Fruit fly (Drosophila melanogaster) whole organism, pupa: ENCODE measurements around the gene msd1.

Source experiments
- CG12605 ChIP-seq: fragments of 200-800 bp; sonication (Bioruptor generic); IDR thresholded peaks from 2 replicates; pipeline ENCODE4 v1.3.6; 2022; ENCODE audit warnings: missing biosample characterization, missing genetic modification characterization
- CG14655 ChIP-seq: fragments of 200-800 bp; sonication (Bioruptor generic); optimal IDR thresholded peaks from 3 replicates; lab custom pipeline; 2017; ENCODE audit warnings: mild to moderate bottlenecking, missing biosample characterization, missing genetic modification reagents, missing genetic modification characterization
- CG17806 ChIP-seq: fragments of 200-800 bp; sonication (Bioruptor generic); optimal IDR thresholded peaks from 2 replicates; lab custom pipeline; 2018; ENCODE audit warnings: missing biosample characterization, mild to moderate bottlenecking, missing genetic modification characterization, moderate library complexity
- CG8159 ChIP-seq: fragments of 200-800 bp; sonication (Bioruptor generic); optimal IDR thresholded peaks from 3 replicates; lab custom pipeline; 2018; ENCODE audit warnings: missing biosample characterization, mild to moderate bottlenecking, missing genetic modification characterization, moderate library complexity
- EcR ChIP-seq: fragments of 200-800 bp; sonication (Bioruptor generic); optimal IDR thresholded peaks from 3 replicates; lab custom pipeline; 2019; ENCODE audit warnings: missing biosample characterization, missing genetic modification characterization, mild to moderate bottlenecking, moderate library complexity, missing genetic modification reagents
- Pif1A ChIP-seq: fragments of 200-800 bp; sonication (Bioruptor generic); optimal IDR thresholded peaks from 3 replicates; lab custom pipeline; 2016; ENCODE audit warnings: missing biosample characterization, missing genetic modification characterization
- Snoo ChIP-seq: fragments of 200-800 bp; sonication (Bioruptor generic); optimal IDR thresholded peaks from 3 replicates; lab custom pipeline; 2017; ENCODE audit warnings: missing biosample characterization, mild to moderate bottlenecking, missing genetic modification characterization, inconsistent platforms
- fd96Ca ChIP-seq: fragments of 200-800 bp; sonication (Bioruptor generic); IDR thresholded peaks from 3 replicates; pipeline ENCODE4 v1.3.6; 2022; ENCODE audit warnings: missing biosample characterization, missing genetic modification characterization

DNA sequence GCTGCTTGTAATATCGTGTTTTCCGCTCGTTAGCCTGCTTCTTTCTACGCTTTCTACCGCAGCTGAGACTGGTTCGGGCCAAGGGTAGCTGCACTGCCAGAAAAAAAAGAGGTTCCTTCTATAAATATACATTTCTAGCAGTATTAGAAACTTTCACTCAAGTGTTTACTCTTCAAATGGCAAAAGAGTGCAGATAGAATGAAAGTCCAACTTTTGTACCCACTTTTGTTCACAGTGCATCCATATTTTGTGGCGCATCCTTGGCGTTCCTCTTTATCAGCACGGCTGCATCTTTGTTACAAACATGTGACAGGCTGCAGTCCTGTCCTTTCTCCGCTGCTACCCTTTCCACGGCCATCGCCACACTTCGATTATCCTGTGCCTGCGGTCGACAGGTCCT lies 26.8 kb downstream of the msd1 start:
- TF ChIP-seq CG8159: no peak
- no peak for TF ChIP-seq EcR (GFP tag; lab: Kevin White, UChicago)
- no peak for TF ChIP-seq CG12605 (GFP tag; lab: Robert Waterston, UW)
- TF ChIP-seq CG17806: no peak
- no peak for TF ChIP-seq CG14655 (GFP tag; lab: Kevin White, UChicago)
- no peak for TF ChIP-seq fd96Ca
- no peak for TF ChIP-seq Snoo
- no peak for TF ChIP-seq Pif1A (GFP tag; lab: Kevin White, UChicago)
